Worm (Caenorhabditis elegans) whole organism, early embryonic: ENCODE data around the gene B0495.5.

Experiments
- aly-1 ChIP-seq: sonication (generic microtip); optimal IDR thresholded peaks from 2 replicates; lab custom pipeline; 2016; ENCODE audit warnings: missing genetic modification characterization, missing compliant biosample characterization
- ama-1 ChIP-seq: fragments of 150-350 bp; optimal IDR thresholded peaks from 2 replicates; lab custom pipeline; 2014
- ceh-13 ChIP-seq: fragments of 200-800 bp; sonication (Bioruptor generic); optimal IDR thresholded peaks from 2 replicates; lab custom pipeline; 2018; ENCODE audit warnings: mild to moderate bottlenecking, missing genetic modification characterization, missing compliant biosample characterization
- ceh-36 ChIP-seq: sonication (generic microtip); optimal IDR thresholded peaks from 2 replicates; lab custom pipeline; 2016; ENCODE audit warnings: missing genetic modification characterization, inconsistent platforms, missing compliant biosample characterization
- flt-1 ChIP-seq: fragments of 200-800 bp; sonication (Bioruptor generic); IDR thresholded peaks from 2 replicates; pipeline ENCODE4 v1.3.6; 2022; ENCODE audit warnings: missing genetic modification characterization, missing compliant biosample characterization
- hmg-4 ChIP-seq: fragments of 200-800 bp; sonication (Bioruptor generic); optimal IDR thresholded peaks from 2 replicates; lab custom pipeline; 2018; ENCODE audit warnings: mild to moderate bottlenecking, missing genetic modification characterization, missing compliant biosample characterization
- hnd-1 ChIP-seq: sonication (generic microtip); optimal IDR thresholded peaks from 2 replicates; lab custom pipeline; 2016; ENCODE audit warnings: missing genetic modification characterization, missing compliant biosample characterization
- pes-1 ChIP-seq: fragments of 200-800 bp; sonication (Bioruptor generic); IDR thresholded peaks from 2 replicates; pipeline ENCODE4 v1.3.6; 2022; ENCODE audit warnings: missing genetic modification reagents, missing genetic modification characterization, missing compliant biosample characterization
- scrt-1 ChIP-seq: fragments of 200-800 bp; sonication (Bioruptor generic); IDR thresholded peaks from 2 replicates; pipeline ENCODE4 v1.3.6; 2022; ENCODE audit warnings: missing genetic modification characterization, missing compliant biosample characterization
- sea-1 ChIP-seq: fragments of 200-800 bp; sonication (Bioruptor generic); conservative IDR thresholded peaks from 2 replicates; pipeline ENCODE4 v1.3.6; 2022; ENCODE audit warnings: missing genetic modification characterization, missing compliant biosample characterization
- tbx-11 ChIP-seq: fragments of 200-800 bp; sonication (Bioruptor generic); IDR thresholded peaks from 2 replicates; pipeline ENCODE4 v1.3.6; 2022; ENCODE audit warnings: missing genetic modification characterization, missing compliant biosample characterization
- tra-4 ChIP-seq: sonication (generic microtip); optimal IDR thresholded peaks from 2 replicates; lab custom pipeline; 2017; ENCODE audit warnings: missing genetic modification characterization, missing compliant biosample characterization

- TF ChIP-seq ama-1 (lab: Kevin White, UChicago) (no peak), tbx-11 (GFP tag; lab: Robert Waterston, UW) (no peak), aly-1 (no peak), scrt-1 (no peak), ceh-13 (GFP tag; lab: Kevin White, UChicago) (no peak), pes-1 (GFP tag; lab: Robert Waterston, UW) (no peak), tra-4 (tag; lab: Kevin White, UChicago) (no peak), flt-1 (GFP tag; lab: Robert Waterston, UW) (no peak), ceh-36 (tag; lab: Kevin White, UChicago) (no peak), sea-1 (no peak), hmg-4 (GFP tag; lab: Kevin White, UChicago) (peak; percentile 23), hnd-1 (tag; lab: Kevin White, UChicago) (no peak)
Measured at ce11 chrII:7678512-7678911, 19.8 kb downstream of the B0495.5 start.
